Worm (Caenorhabditis elegans): ENCODE data around the gene lntl-1.
A peak's percentile ranks its signal among the peaks of the same experiment; 100 is the strongest.

The lntl-1 gene

DNA sequence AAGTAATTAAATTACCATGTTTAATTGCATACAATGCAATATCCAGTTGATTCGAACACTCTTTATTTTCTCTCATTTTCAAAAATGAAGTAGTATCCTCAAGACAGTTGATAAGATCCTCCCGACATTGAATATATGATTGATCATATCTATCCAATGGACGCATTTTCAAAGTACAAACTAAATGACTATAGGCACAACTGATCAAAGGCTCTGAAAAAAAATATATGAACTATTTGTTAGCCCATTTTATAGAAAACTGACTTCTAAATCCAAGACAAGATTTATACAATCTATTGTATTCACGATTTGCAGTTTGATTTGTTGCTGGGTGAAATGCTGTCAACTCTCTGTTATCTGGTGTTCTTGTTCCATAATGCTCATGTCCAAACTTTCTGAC lies 11.4 kb downstream of the lntl-1 start (continued):
- TF ChIP-seq Y53G8AR.9 (GFP tag; conservative IDR thresholded peaks at IDR 0.05) (no peak), B0019.2 (GFP tag; conservative IDR thresholded peaks at IDR 0.05) (no peak)

DNA sequence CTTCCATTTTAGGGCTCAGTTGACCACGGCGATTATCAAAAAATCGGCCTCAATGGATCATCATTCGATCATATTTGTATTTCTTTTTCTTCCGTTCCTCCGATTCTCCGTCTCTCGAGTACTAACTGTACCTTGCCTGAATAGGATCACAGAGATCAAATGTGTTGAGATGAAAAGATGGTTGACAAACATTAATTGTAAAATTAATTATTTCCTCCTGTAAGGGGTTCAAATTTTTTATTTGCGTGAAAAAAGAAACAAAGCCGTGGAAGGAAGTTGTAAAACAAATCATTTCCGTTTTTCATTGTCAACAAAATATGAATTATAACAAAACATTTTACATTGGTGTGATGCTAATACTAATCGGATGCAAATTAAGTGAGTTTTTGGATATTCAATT lies 15.9 kb downstream of the lntl-1 start, which contains the start of gene C31H1.2:
Gene C31H1.2 (plus strand): TSS at position 301 of the 400 bp plus-strand sequence.
- TF ChIP-seq F22D6.2 (tag; optimal IDR thresholded peaks at IDR 0.05) (no peak), F33H1.4 (GFP tag; IDR thresholded peaks at IDR 0.05) (no peak), nhr-80 (tag; optimal IDR thresholded peaks at IDR 0.05) (no peak)

DNA sequence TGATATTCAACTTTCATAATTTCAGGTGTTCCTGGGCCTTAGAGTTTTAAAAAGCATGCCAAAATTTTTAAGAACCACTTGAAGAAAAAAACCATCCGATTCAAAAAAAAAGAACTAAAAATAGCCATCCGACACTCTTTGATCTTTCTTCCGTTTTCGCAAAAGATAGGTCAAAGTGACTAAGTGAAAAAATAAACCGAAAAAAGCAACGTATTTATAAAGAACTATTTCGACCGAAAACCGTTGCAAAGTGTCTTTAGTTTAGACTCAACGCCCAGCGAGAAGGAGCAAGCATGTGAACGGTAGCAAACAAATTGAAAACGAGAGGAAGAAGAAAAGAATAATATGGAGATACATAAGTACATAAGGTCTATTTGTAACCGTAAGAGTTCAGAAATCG lies 23.2 kb downstream of the lntl-1 start:
- no peak for TF ChIP-seq atf-7 (tag; optimal IDR thresholded peaks at IDR 0.05)
- TF ChIP-seq mes-4 (tag; optimal IDR thresholded peaks at IDR 0.05) = no peak
- no peak for TF ChIP-seq nfya-1 (tag; optimal IDR thresholded peaks at IDR 0.05; ENCODE audit: borderline replicate concordance, insufficient read depth)

DNA sequence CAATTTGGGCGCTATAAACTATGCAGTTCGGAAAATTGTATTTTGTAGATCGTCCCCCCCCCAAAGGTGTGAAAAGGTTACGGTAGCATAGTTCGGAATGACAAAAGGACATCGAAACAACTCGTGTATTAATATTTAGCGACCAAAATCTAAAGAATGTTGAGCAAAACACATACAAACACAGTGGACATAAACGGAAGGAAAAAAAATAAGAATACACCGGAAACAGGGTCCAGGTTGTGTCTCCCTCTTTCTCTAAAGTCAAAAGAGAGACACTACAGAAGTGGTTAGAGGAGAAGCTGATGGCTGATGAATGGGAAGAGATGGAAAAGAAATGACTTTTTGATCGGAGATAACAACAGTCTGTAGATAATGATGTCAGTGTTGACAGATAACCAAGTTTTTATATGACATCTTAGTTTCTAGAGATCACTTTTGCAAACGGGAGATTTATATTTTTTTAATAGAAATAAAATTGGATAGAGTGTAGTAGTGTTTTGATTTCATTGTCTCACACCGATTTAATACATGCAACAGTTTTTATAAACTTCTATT lies 26.6 kb downstream of the lntl-1 start:
- TF ChIP-seq hrde-1 (tag; optimal IDR thresholded peaks at IDR 0.05; ENCODE audit: borderline replicate concordance) (no peak), lsl-1 (GFP tag; optimal IDR thresholded peaks at IDR 0.05) (no peak), K12H6.12 (tag; optimal IDR thresholded peaks at IDR 0.05) (no peak), nfya-2 (GFP tag; IDR thresholded peaks at IDR 0.05) (no peak), F37B4.10 (GFP tag; IDR thresholded peaks at IDR 0.05) (no peak), Y67H2A.10 (GFP tag; conservative IDR thresholded peaks at IDR 0.05) (no peak)

DNA sequence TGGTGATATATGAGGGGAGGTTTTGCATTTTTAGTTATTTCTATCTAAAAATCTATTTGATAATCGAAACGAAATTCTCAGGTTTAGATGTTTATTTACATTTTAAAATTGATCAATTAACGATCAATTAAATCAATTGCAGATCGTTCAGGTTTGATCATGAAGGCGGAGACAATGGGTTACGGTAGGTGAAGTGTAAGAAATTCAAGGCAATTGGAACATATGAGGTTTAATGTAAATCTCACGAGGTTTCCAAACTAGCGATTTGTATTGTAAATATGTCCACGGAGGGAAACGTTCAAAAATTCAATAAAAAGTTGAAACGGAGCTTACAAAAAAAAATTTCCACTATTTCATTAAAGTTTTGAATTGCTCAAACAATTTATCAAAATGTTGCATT lies 27.4 kb downstream of the lntl-1 start:
- TF ChIP-seq Y56A3A.18 (GFP tag; IDR thresholded peaks at IDR 0.05) (no peak), ztf-18 (tag; optimal IDR thresholded peaks at IDR 0.05) (no peak), him-1 (tag; optimal IDR thresholded peaks at IDR 0.05) (no peak), hmg-1.2 (GFP tag; IDR thresholded peaks at IDR 0.05) (no peak)

DNA sequence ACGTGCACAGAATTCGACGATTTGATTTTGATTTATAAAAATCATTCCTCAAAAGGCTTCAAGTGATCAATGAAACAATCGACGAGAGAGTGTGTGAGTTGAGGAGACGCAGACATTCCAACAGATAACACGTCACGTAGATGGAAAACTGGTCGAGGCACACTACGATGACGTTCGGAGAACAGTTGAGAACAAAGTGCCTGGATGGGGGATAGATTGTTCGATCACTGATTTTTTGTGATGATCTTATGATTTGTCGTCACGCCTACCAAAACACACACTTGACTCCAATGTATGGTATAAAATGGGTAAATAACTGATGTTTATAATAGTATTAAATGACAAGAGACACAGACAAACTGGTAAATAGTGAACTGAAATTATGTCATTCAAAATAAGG lies 28.6 kb downstream of the lntl-1 start:
- TF ChIP-seq tbp1 (GFP tag; optimal IDR thresholded peaks at IDR 0.05) (peak; percentile 6), snpc-4 (GFP tag; optimal IDR thresholded peaks at IDR 0.05) (no peak), snpc-4 (tag; optimal IDR thresholded peaks at IDR 0.05) (peak in 1 of 4 experiments; percentile 11), somi-1 (GFP tag; optimal IDR thresholded peaks at IDR 0.05) (peak; percentile 56), egl-18 (GFP tag; IDR thresholded peaks at IDR 0.05) (no peak), hmg-1.2 (GFP tag; IDR thresholded peaks at IDR 0.05) (peak; percentile 86), rec-8 (tag; optimal IDR thresholded peaks at IDR 0.05) (no peak), ztf-6 (GFP tag; IDR thresholded peaks at IDR 0.05) (no peak), snpc-3.4 (tag; optimal IDR thresholded peaks at IDR 0.05) (no peak), ztf-28 (GFP tag; IDR thresholded peaks at IDR 0.05) (no peak), mes-4 (tag; optimal IDR thresholded peaks at IDR 0.05) (no peak), lin-26 (GFP tag; IDR thresholded peaks at IDR 0.05) (peak; percentile 60; the same call in 1 of the 2 replicates), atf-7 (tag; optimal IDR thresholded peaks at IDR 0.05) (peak; percentile 14), lin-40 (tag; optimal IDR thresholded peaks at IDR 0.05) (peak; percentile 66), nhr-80 (tag; optimal IDR thresholded peaks at IDR 0.05) (peak; percentile 42), ceh-91 (GFP tag; IDR thresholded peaks at IDR 0.05) (no peak), dpff-1 (tag; optimal IDR thresholded peaks at IDR 0.05) (no peak), ztf-26 (tag; optimal IDR thresholded peaks at IDR 0.05) (peak; percentile 61), die-1 (tag; optimal IDR thresholded peaks at IDR 0.05) (no peak), K11D2.4 (GFP tag; IDR thresholded peaks at IDR 0.05) (no peak), efl-1 (GFP tag; optimal IDR thresholded peaks at IDR 0.05) (no peak), F33H1.4 (GFP tag; IDR thresholded peaks at IDR 0.05) (no peak), F37B4.10 (GFP tag; IDR thresholded peaks at IDR 0.05) (no peak), nfyb-1 (GFP tag; IDR thresholded peaks at IDR 0.05) (peak; percentile 50; the same call in 1 of the 2 replicates), hlh-12 (tag; optimal IDR thresholded peaks at IDR 0.05) (no peak), rcor-1 (GFP tag; IDR thresholded peaks at IDR 0.05) (no peak), lin-54 (GFP tag; optimal IDR thresholded peaks at IDR 0.05) (no peak), mxl-1 (tag; optimal IDR thresholded peaks at IDR 0.05) (no peak)
